Worm (Caenorhabditis elegans) whole organism, L3 larva: ENCODE data around the gene F56D6.12.

Experiments used
- R02D3.7 ChIP-seq: fragments of 150-350 bp; optimal IDR thresholded peaks from 2 replicates; lab custom pipeline; 2014; ENCODE audit warnings: missing biosample characterization, missing genetic modification characterization
- ZK546.5 ChIP-seq: sonication (generic microtip); optimal IDR thresholded peaks from 2 replicates; lab custom pipeline; 2017; ENCODE audit warnings: missing biosample characterization, missing genetic modification characterization
- ama-1 ChIP-seq: fragments of 150-350 bp; optimal IDR thresholded peaks from 2 replicates; lab custom pipeline; 2018
- ceh-82 ChIP-seq: fragments of 150-350 bp; optimal IDR thresholded peaks from 2 replicates; lab custom pipeline; 2014; ENCODE audit warnings: missing biosample characterization, missing genetic modification characterization
- daf-12 ChIP-seq: fragments of 150-350 bp; optimal IDR thresholded peaks from 2 replicates; lab custom pipeline; 2014; ENCODE audit warnings: missing biosample characterization, missing genetic modification reagents, missing genetic modification characterization
- egl-27 ChIP-seq: sonication (generic microtip); optimal IDR thresholded peaks from 4 replicates; lab custom pipeline; 2017; ENCODE audit warnings: missing biosample characterization, missing genetic modification reagents, missing genetic modification characterization
- egl-5 ChIP-seq: fragments of 150-350 bp; optimal IDR thresholded peaks from 2 replicates; lab custom pipeline; 2017; ENCODE audit warnings: missing biosample characterization, missing genetic modification reagents, missing genetic modification characterization, inconsistent platforms
- elt-2 ChIP-seq: sonication (generic microtip); optimal IDR thresholded peaks from 2 replicates; lab custom pipeline; 2016; ENCODE audit warnings: missing genetic modification reagents, mild to moderate bottlenecking, missing genetic modification characterization, missing compliant biosample characterization
- elt-3 ChIP-seq, 3 experiments: fragments of 150-350 bp in 1 of 3; sonication (generic microtip) in 2 of 3; optimal IDR thresholded peaks; 2 replicates in 2 of 3; 4 replicates in 1 of 3; lab custom pipeline; 2014 to 2017; ENCODE audit warnings: missing biosample characterization in 3 of 3, missing genetic modification characterization in 3 of 3
- eor-1 ChIP-seq, 2 experiments: fragments of 150-350 bp; optimal IDR thresholded peaks; 2 replicates each; lab custom pipeline; 2014 to 2018; ENCODE audit warnings: missing biosample characterization in 2 of 2, missing genetic modification characterization in 2 of 2
- fos-1 ChIP-seq: fragments of 150-350 bp; optimal IDR thresholded peaks from 2 replicates; lab custom pipeline; 2014; ENCODE audit warnings: missing biosample characterization, missing genetic modification characterization
- hmg-11 ChIP-seq: sonication (generic microtip); optimal IDR thresholded peaks from 2 replicates; lab custom pipeline; 2016; ENCODE audit warnings: missing genetic modification characterization, missing compliant biosample characterization
- jun-1 ChIP-seq: fragments of 150-350 bp; optimal IDR thresholded peaks from 2 replicates; lab custom pipeline; 2014; ENCODE audit warnings: missing biosample characterization, missing genetic modification reagents, missing genetic modification characterization
- lin-15B ChIP-seq: fragments of 150-350 bp; optimal IDR thresholded peaks from 2 replicates; lab custom pipeline; 2014; ENCODE audit warnings: missing biosample characterization, missing genetic modification characterization
- lin-39 ChIP-seq: fragments of 150-350 bp; optimal IDR thresholded peaks from 2 replicates; lab custom pipeline; 2018; ENCODE audit warnings: missing biosample characterization, missing genetic modification reagents, missing genetic modification characterization
- lsy-12 ChIP-seq: sonication (generic microtip); optimal IDR thresholded peaks from 2 replicates; lab custom pipeline; 2016; ENCODE audit warnings: mild to moderate bottlenecking, missing genetic modification characterization, missing compliant biosample characterization
- mdl-1 ChIP-seq: fragments of 150-350 bp; optimal IDR thresholded peaks from 2 replicates; lab custom pipeline; 2014; ENCODE audit warnings: missing biosample characterization, missing genetic modification characterization
- mml-1 ChIP-seq: fragments of 150-350 bp; sonication (generic microtip); optimal IDR thresholded peaks from 3 replicates; lab custom pipeline; 2014; ENCODE audit warnings: missing biosample characterization, missing genetic modification characterization
- nfya-1 ChIP-seq: sonication (generic microtip); optimal IDR thresholded peaks from 2 replicates; lab custom pipeline; 2017; ENCODE audit warnings: missing genetic modification characterization, mild to moderate bottlenecking, missing compliant biosample characterization, antibody characterized with exemption, moderate library complexity; ENCODE audit not compliant: insufficient read depth
- nhr-11 ChIP-seq: fragments of 150-350 bp; optimal IDR thresholded peaks from 2 replicates; lab custom pipeline; 2014; ENCODE audit warnings: missing biosample characterization, missing genetic modification characterization
- nhr-12 ChIP-seq: fragments of 150-350 bp; optimal IDR thresholded peaks from 2 replicates; lab custom pipeline; 2014; ENCODE audit warnings: missing biosample characterization, missing genetic modification characterization
- nhr-23 ChIP-seq: fragments of 150-350 bp; optimal IDR thresholded peaks from 2 replicates; lab custom pipeline; 2014; ENCODE audit warnings: missing biosample characterization, missing genetic modification reagents, missing genetic modification characterization
- nhr-25 ChIP-seq: sonication (generic microtip); optimal IDR thresholded peaks from 2 replicates; lab custom pipeline; 2017; ENCODE audit warnings: missing biosample characterization, missing genetic modification characterization
- nhr-43 ChIP-seq: sonication (generic microtip); optimal IDR thresholded peaks from 2 replicates; lab custom pipeline; 2016; ENCODE audit warnings: mild to moderate bottlenecking, missing genetic modification characterization, missing compliant biosample characterization; ENCODE audit not compliant: poor library complexity, severe bottlenecking
- nhr-76 ChIP-seq: fragments of 150-350 bp; sonication (generic microtip); optimal IDR thresholded peaks from 5 replicates; lab custom pipeline; 2014; ENCODE audit warnings: missing biosample characterization, missing genetic modification characterization
- nhr-77 ChIP-seq: fragments of 150-350 bp; optimal IDR thresholded peaks from 2 replicates; lab custom pipeline; 2014; ENCODE audit warnings: missing biosample characterization, missing genetic modification characterization
- pha-4 ChIP-seq: fragments of 150-350 bp; optimal IDR thresholded peaks from 2 replicates; lab custom pipeline; 2014; ENCODE audit warnings: missing biosample characterization, missing genetic modification reagents, missing genetic modification characterization
- sea-2 ChIP-seq: fragments of 150-350 bp; sonication (generic microtip); optimal IDR thresholded peaks from 4 replicates; lab custom pipeline; 2014; ENCODE audit warnings: missing biosample characterization, missing genetic modification reagents, missing genetic modification characterization
- skn-1 ChIP-seq: fragments of 150-350 bp; optimal IDR thresholded peaks from 2 replicates; lab custom pipeline; 2014; ENCODE audit warnings: missing biosample characterization, missing genetic modification characterization
- tbx-2 ChIP-seq: sonication (generic microtip); optimal IDR thresholded peaks from 2 replicates; lab custom pipeline; 2016; ENCODE audit warnings: mild to moderate bottlenecking, missing genetic modification characterization, missing compliant biosample characterization
- unc-39 ChIP-seq: sonication (generic microtip); optimal IDR thresholded peaks from 4 replicates; lab custom pipeline; 2017; ENCODE audit warnings: missing biosample characterization, missing genetic modification characterization
- unc-62 ChIP-seq: fragments of 150-350 bp; sonication (generic microtip); optimal IDR thresholded peaks from 4 replicates; lab custom pipeline; 2014; ENCODE audit warnings: missing biosample characterization, missing genetic modification reagents, missing genetic modification characterization
- zag-1 ChIP-seq: fragments of 150-350 bp; optimal IDR thresholded peaks from 2 replicates; lab custom pipeline; 2014; ENCODE audit warnings: missing biosample characterization, missing genetic modification characterization

Gene F56D6.12

ce11 chrIV:3867252-3867651 is 40.7 kb upstream of the F56D6.12 start, which contains the start of gene F37C4.4:
TSS of gene F37C4.4 (plus strand) at chrIV:3867309.
- TF ChIP-seq unc-39: no peak
- no peak for TF ChIP-seq lsy-12 (tag; lab: Kevin White, UChicago)
- no peak for TF ChIP-seq nhr-23 (tag; lab: Kevin White, UChicago)
- no peak for TF ChIP-seq ama-1 (lab: Kevin White, UChicago)
- no peak for TF ChIP-seq tbx-2 (tag; lab: Kevin White, UChicago)
- TF ChIP-seq jun-1 (tag; lab: Kevin White, UChicago): no peak
- TF ChIP-seq ZK546.5 (tag; lab: Kevin White, UChicago): no peak
- TF ChIP-seq unc-62 (GFP tag; lab: Kevin White, UChicago): no peak
- no peak for TF ChIP-seq elt-3 (tag; optimal IDR thresholded peaks at IDR 0.05; lab: Kevin White, UChicago)
- no peak for TF ChIP-seq nhr-12 (tag; lab: Kevin White, UChicago)
- no peak for TF ChIP-seq fos-1 (tag; lab: Kevin White, UChicago)
- TF ChIP-seq egl-27 (tag; lab: Kevin White, UChicago): no peak
- no peak for TF ChIP-seq lin-39
- TF ChIP-seq sea-2 (GFP tag; lab: Kevin White, UChicago): no peak
- no peak for TF ChIP-seq mdl-1 (tag; lab: Kevin White, UChicago)
- TF ChIP-seq nhr-25 (tag; lab: Kevin White, UChicago): no peak
- TF ChIP-seq egl-5 (tag; lab: Kevin White, UChicago): no peak
- TF ChIP-seq zag-1: no peak
- no peak for TF ChIP-seq nhr-76 (tag; lab: Kevin White, UChicago)

- TF ChIP-seq sea-2 (GFP tag; lab: Kevin White, UChicago) (no peak), nhr-77 (tag; lab: Kevin White, UChicago) (no peak), nhr-43 (tag; lab: Kevin White, UChicago) (no peak), fos-1 (tag; lab: Kevin White, UChicago) (no peak)
Observed at ce11 chrIV:3869875-3870274, 38.1 kb upstream of the F56D6.12 start.

ce11 chrIV:3873195-3873594 is 34.7 kb upstream of the F56D6.12 start:
- TF ChIP-seq tbx-2 (tag; lab: Kevin White, UChicago) (no peak), pha-4 (tag; lab: Kevin White, UChicago) (peak; percentile 31), nhr-25 (tag; lab: Kevin White, UChicago) (peak; percentile 9)

ce11 chrIV:3873706-3874105 is 34.2 kb upstream of the F56D6.12 start, which contains the start of gene F37C4.5:
TSS of gene F37C4.5 (minus strand) at chrIV:3873806.
- TF ChIP-seq ama-1 (lab: Kevin White, UChicago) (no peak), nhr-25 (tag; lab: Kevin White, UChicago) (no peak), sea-2 (GFP tag; lab: Kevin White, UChicago) (no peak), R02D3.7 (tag; lab: Kevin White, UChicago) (no peak), elt-3 (tag; optimal IDR thresholded peaks at IDR 0.05; lab: Kevin White, UChicago) (no peak), lsy-12 (tag; lab: Kevin White, UChicago) (no peak)

ce11 chrIV:3874417-3874816 is 33.5 kb upstream of the F56D6.12 start:
- peak; percentile 89 for TF ChIP-seq ama-1 (lab: Kevin White, UChicago)
- TF ChIP-seq ceh-82 (tag; lab: Kevin White, UChicago): peak; percentile 8
- TF ChIP-seq hmg-11 (tag; lab: Kevin White, UChicago): peak; percentile 19
- TF ChIP-seq elt-2 (tag; lab: Kevin White, UChicago): peak; percentile 55
- TF ChIP-seq unc-39: no peak
- no peak for TF ChIP-seq daf-12 (tag; lab: Kevin White, UChicago)
- peak; percentile 1 for TF ChIP-seq skn-1
- peak; percentile 58 for TF ChIP-seq nfya-1
- peak; percentile 23 for TF ChIP-seq fos-1 (tag; lab: Kevin White, UChicago)
- TF ChIP-seq tbx-2 (tag; lab: Kevin White, UChicago): no peak
- TF ChIP-seq eor-1 (tag; optimal IDR thresholded peaks at IDR 0.05; lab: Kevin White, UChicago): no peak
- TF ChIP-seq lin-15B: peak; percentile 37
- no peak for TF ChIP-seq nhr-11 (tag; lab: Kevin White, UChicago)
- TF ChIP-seq jun-1 (tag; lab: Kevin White, UChicago): peak; percentile 14
- no peak for TF ChIP-seq mml-1 (tag; lab: Kevin White, UChicago)
- TF ChIP-seq R02D3.7 (tag; lab: Kevin White, UChicago): no peak
- TF ChIP-seq nhr-25 (tag; lab: Kevin White, UChicago): peak; percentile 50
- no peak for TF ChIP-seq mdl-1 (tag; lab: Kevin White, UChicago)
- peak; percentile 44 for TF ChIP-seq pha-4 (tag; lab: Kevin White, UChicago)
- no peak for TF ChIP-seq nhr-12 (tag; lab: Kevin White, UChicago)
